Fruit fly (Drosophila melanogaster) whole organism: ENCODE measurements around the gene beta-PheRS.

Source experiments
- pan ChIP-seq: fragments of >200 bp; optimal IDR thresholded peaks from 2 replicates; lab custom pipeline; 2017
- psq ChIP-seq: fragments of >200 bp; optimal IDR thresholded peaks from 2 replicates; lab custom pipeline; 2017

DNA sequence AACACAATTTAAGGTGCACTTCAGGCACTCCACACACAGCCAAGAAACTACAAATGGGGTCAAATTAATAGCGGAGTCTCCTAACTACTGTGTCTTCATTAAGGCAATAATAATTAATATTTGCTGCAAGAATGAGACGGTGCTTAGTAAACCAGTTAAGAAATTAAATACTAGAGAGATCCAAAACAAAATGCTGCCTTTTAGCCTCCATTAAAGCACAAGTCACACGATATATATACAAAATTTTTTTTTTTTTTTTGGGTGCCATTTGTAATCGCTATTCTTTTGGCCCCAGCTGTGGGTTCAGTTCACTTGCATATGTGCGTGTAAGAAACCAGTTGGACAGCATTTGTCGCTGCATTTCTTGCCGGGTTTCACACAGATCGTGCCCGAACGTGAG lies 49.1 kb downstream of the beta-PheRS start:
- TF ChIP-seq psq (lab: Kevin White, UChicago) (no peak), pan (lab: Kevin White, UChicago) (no peak)
